In genomic region chrX:2368042-2368814, ce11 we compare ENCODE assay signal across 4 worm cellular contexts.
A peak's percentile ranks its signal among the peaks of the same experiment; 100 is the strongest.
TF ChIP-seq lines count a peak whose summit lies in the region.

No protein-coding gene starts in this region.

TF ChIP-seq in whole organism, L2 larva, 48 proteins besides CTCF, POLR2A, EP300 and RAD21 (continues in another document):
- TF ChIP-seq lsy-2 (tag; optimal IDR thresholded peaks at IDR 0.05; lab: Kevin White, UChicago), result no peak
- no peak for TF ChIP-seq elt-3 (tag; optimal IDR thresholded peaks at IDR 0.05; lab: Kevin White, UChicago)
- TF ChIP-seq lin-39 (tag; optimal IDR thresholded peaks at IDR 0.05; lab: Kevin White, UChicago), result no peak
- TF ChIP-seq nhr-6 (tag; optimal IDR thresholded peaks at IDR 0.05; lab: Kevin White, UChicago), result no peak
- TF ChIP-seq ceh-16 (tag; optimal IDR thresholded peaks at IDR 0.05; lab: Kevin White, UChicago), result no peak
- TF ChIP-seq fos-1 (tag; optimal IDR thresholded peaks at IDR 0.05; lab: Kevin White, UChicago), result no peak
- peak; percentile 83 for TF ChIP-seq nhr-25 (tag; optimal IDR thresholded peaks at IDR 0.05; lab: Kevin White, UChicago)
- no peak for TF ChIP-seq ceh-82 (tag; optimal IDR thresholded peaks at IDR 0.05; lab: Kevin White, UChicago)
- no peak for TF ChIP-seq nhr-237 (tag; optimal IDR thresholded peaks at IDR 0.05; lab: Kevin White, UChicago)
- TF ChIP-seq sma-9 (GFP tag; optimal IDR thresholded peaks at IDR 0.05; lab: Kevin White, UChicago), result peak; percentile 47
- TF ChIP-seq sma-9 (tag; optimal IDR thresholded peaks at IDR 0.05; lab: Kevin White, UChicago), result no peak
- no peak for TF ChIP-seq lin-11 (tag; optimal IDR thresholded peaks at IDR 0.05; lab: Kevin White, UChicago)
- no peak for TF ChIP-seq sma-3 (GFP tag; optimal IDR thresholded peaks at IDR 0.05; lab: Kevin White, UChicago)
- TF ChIP-seq snpc-4 (tag; optimal IDR thresholded peaks at IDR 0.05; lab: Kevin White, UChicago), result no peak
- no peak for TF ChIP-seq nhr-77 (tag; optimal IDR thresholded peaks at IDR 0.05; lab: Kevin White, UChicago)
- TF ChIP-seq aly-2 (tag; optimal IDR thresholded peaks at IDR 0.05; lab: Kevin White, UChicago), result no peak
- no peak for TF ChIP-seq mdl-1 (tag; optimal IDR thresholded peaks at IDR 0.05; lab: Kevin White, UChicago)
- no peak for TF ChIP-seq zag-1 (tag; optimal IDR thresholded peaks at IDR 0.05; lab: Kevin White, UChicago)
- no peak for TF ChIP-seq egl-27 (tag; optimal IDR thresholded peaks at IDR 0.05; lab: Kevin White, UChicago)
- TF ChIP-seq ztf-1 (GFP tag; conservative IDR thresholded peaks at IDR 0.05; lab: Robert Waterston, UW), result no peak
- TF ChIP-seq mab-5 (tag; optimal IDR thresholded peaks at IDR 0.05; lab: Kevin White, UChicago), result no peak
- no peak for TF ChIP-seq nhr-21 (tag; optimal IDR thresholded peaks at IDR 0.05; lab: Kevin White, UChicago)
- TF ChIP-seq gmeb-1 (tag; optimal IDR thresholded peaks at IDR 0.05; lab: Kevin White, UChicago), result no peak
- no peak for TF ChIP-seq mbf-1 (tag; optimal IDR thresholded peaks at IDR 0.05; lab: Kevin White, UChicago)
- no peak for TF ChIP-seq ama-1 (optimal IDR thresholded peaks at IDR 0.05; lab: Kevin White, UChicago)

TF ChIP-seq in whole organism, L4 larva, 104 proteins besides CTCF, POLR2A, EP300 and RAD21 (continues in another document):
- no peak for TF ChIP-seq ceh-20 (GFP tag; IDR thresholded peaks at IDR 0.05; lab: Robert Waterston, UW)
- no peak for TF ChIP-seq lir-3 (tag; optimal IDR thresholded peaks at IDR 0.05; lab: Kevin White, UChicago)
- TF ChIP-seq D1046.2 (GFP tag; IDR thresholded peaks at IDR 0.05; lab: Robert Waterston, UW), result no peak
- peak; percentile 74 for TF ChIP-seq nhr-25 (tag; optimal IDR thresholded peaks at IDR 0.05; lab: Kevin White, UChicago; ENCODE audit: borderline replicate concordance, insufficient read depth)
- no peak for TF ChIP-seq fkh-10 (GFP tag; optimal IDR thresholded peaks at IDR 0.05; lab: Kevin White, UChicago)
- no peak for TF ChIP-seq madf-5 (GFP tag; IDR thresholded peaks at IDR 0.05; lab: Robert Waterston, UW)
- no peak for TF ChIP-seq snpc-1.2 (GFP tag; IDR thresholded peaks at IDR 0.05; lab: Robert Waterston, UW)
- TF ChIP-seq ceh-82 (tag; optimal IDR thresholded peaks at IDR 0.05; lab: Kevin White, UChicago), result no peak
- peak in 1 of 2 experiments; percentile 15 for TF ChIP-seq lsy-2 (tag; optimal IDR thresholded peaks at IDR 0.05; lab: Kevin White, UChicago)
- TF ChIP-seq F44E2.7 (GFP tag; IDR thresholded peaks at IDR 0.05; lab: Robert Waterston, UW), result no peak
- TF ChIP-seq attf-4 (tag; optimal IDR thresholded peaks at IDR 0.05; lab: Kevin White, UChicago), result no peak
- no peak for TF ChIP-seq sdz-12 (GFP tag; optimal IDR thresholded peaks at IDR 0.05; lab: Kevin White, UChicago)
- no peak for TF ChIP-seq Y48G9A.11 (GFP tag; IDR thresholded peaks at IDR 0.05; lab: Robert Waterston, UW)
- no peak for TF ChIP-seq dmd-9 (GFP tag; IDR thresholded peaks at IDR 0.05; lab: Robert Waterston, UW)
- no peak for TF ChIP-seq daf-19 (GFP tag; conservative IDR thresholded peaks at IDR 0.05; lab: Robert Waterston, UW)
- no peak for TF ChIP-seq nhr-77 (tag; optimal IDR thresholded peaks at IDR 0.05; lab: Kevin White, UChicago)
- TF ChIP-seq ceh-28 (tag; optimal IDR thresholded peaks at IDR 0.05; lab: Kevin White, UChicago), result no peak
- TF ChIP-seq ceh-44 (GFP tag; IDR thresholded peaks at IDR 0.05; lab: Robert Waterston, UW), result no peak
- TF ChIP-seq saeg-2 (GFP tag; IDR thresholded peaks at IDR 0.05; lab: Robert Waterston, UW), result no peak
- TF ChIP-seq ztf-7 (tag; optimal IDR thresholded peaks at IDR 0.05; lab: Kevin White, UChicago), result no peak
- no peak for TF ChIP-seq ceh-32 (tag; optimal IDR thresholded peaks at IDR 0.05; lab: Kevin White, UChicago; ENCODE audit: poor library complexity)
- no peak for TF ChIP-seq Y105C5A.15 (GFP tag; IDR thresholded peaks at IDR 0.05; lab: Robert Waterston, UW)
- TF ChIP-seq cey-2 (tag; optimal IDR thresholded peaks at IDR 0.05; lab: Kevin White, UChicago; ENCODE audit: borderline replicate concordance, insufficient read depth), result no peak
- TF ChIP-seq jun-1 (tag; optimal IDR thresholded peaks at IDR 0.05; lab: Kevin White, UChicago), result no peak
- TF ChIP-seq nhr-28 (tag; optimal IDR thresholded peaks at IDR 0.05; lab: Kevin White, UChicago), result peak; percentile 42

TF ChIP-seq in whole organism, late embryonic, 69 proteins besides CTCF, POLR2A, EP300 and RAD21:
- peak; percentile 20 for TF ChIP-seq tbx-2 (tag; optimal IDR thresholded peaks at IDR 0.05; lab: Kevin White, UChicago)
- peak; percentile 11 for TF ChIP-seq nfya-1 (tag; optimal IDR thresholded peaks at IDR 0.05; lab: Kevin White, UChicago)
- no peak for TF ChIP-seq unc-55 (GFP tag; optimal IDR thresholded peaks at IDR 0.05; lab: Kevin White, UChicago)
- no peak for TF ChIP-seq pat-9 (tag; optimal IDR thresholded peaks at IDR 0.05; lab: Kevin White, UChicago)
- no peak for TF ChIP-seq ceh-2 (tag; optimal IDR thresholded peaks at IDR 0.05; lab: Kevin White, UChicago)
- TF ChIP-seq sox-2 (GFP tag; IDR thresholded peaks at IDR 0.05; lab: Robert Waterston, UW), result no peak
- no peak for TF ChIP-seq ztf-16 (tag; optimal IDR thresholded peaks at IDR 0.05; lab: Kevin White, UChicago)
- TF ChIP-seq sdc-2 (tag; optimal IDR thresholded peaks at IDR 0.05; lab: Kevin White, UChicago), result peak; percentile 23
- no peak for TF ChIP-seq sox-4 (tag; optimal IDR thresholded peaks at IDR 0.05; lab: Kevin White, UChicago)
- no peak for TF ChIP-seq ceh-30 (tag; optimal IDR thresholded peaks at IDR 0.05; lab: Kevin White, UChicago)
- TF ChIP-seq ttx-3 (tag; optimal IDR thresholded peaks at IDR 0.05; lab: Kevin White, UChicago), result no peak
- no peak for TF ChIP-seq C38D4.7 (GFP tag; optimal IDR thresholded peaks at IDR 0.05; lab: Kevin White, UChicago)
- peak; percentile 7 for TF ChIP-seq T23F11.4 (GFP tag; optimal IDR thresholded peaks at IDR 0.05; lab: Kevin White, UChicago)
- no peak for TF ChIP-seq madf-2 (tag; optimal IDR thresholded peaks at IDR 0.05; lab: Kevin White, UChicago)
- peak; percentile 15 for TF ChIP-seq pha-2 (tag; optimal IDR thresholded peaks at IDR 0.05; lab: Kevin White, UChicago)
- no peak for TF ChIP-seq dmd-4 (tag; optimal IDR thresholded peaks at IDR 0.05; lab: Kevin White, UChicago; ENCODE audit: borderline replicate concordance)
- TF ChIP-seq npax-4 (tag; optimal IDR thresholded peaks at IDR 0.05; lab: Kevin White, UChicago), result no peak
- TF ChIP-seq ama-1 (optimal IDR thresholded peaks at IDR 0.05; lab: Kevin White, UChicago), result no peak
- peak; percentile 24 for TF ChIP-seq ref-2 (tag; optimal IDR thresholded peaks at IDR 0.05; lab: Kevin White, UChicago)
- TF ChIP-seq ceh-34 (tag; optimal IDR thresholded peaks at IDR 0.05; lab: Kevin White, UChicago), result peak; percentile 16
- peak; percentile 7 for TF ChIP-seq ceh-18 (tag; optimal IDR thresholded peaks at IDR 0.05; lab: Kevin White, UChicago)
- no peak for TF ChIP-seq dve-1 (tag; optimal IDR thresholded peaks at IDR 0.05; lab: Kevin White, UChicago)

TF ChIP-seq in whole organism, mixed stage, embryonic, 35 proteins besides CTCF, POLR2A, EP300 and RAD21 (continues in another document):
- peak; percentile 10 for TF ChIP-seq sem-2 (GFP tag; optimal IDR thresholded peaks at IDR 0.05; lab: Kevin White, UChicago)
- TF ChIP-seq zip-8 (tag; optimal IDR thresholded peaks at IDR 0.05; lab: Kevin White, UChicago), result no peak
- TF ChIP-seq elt-3 (tag; optimal IDR thresholded peaks at IDR 0.05; lab: Kevin White, UChicago), result no peak
- no peak for TF ChIP-seq ceh-43 (GFP tag; optimal IDR thresholded peaks at IDR 0.05; lab: Kevin White, UChicago)
- no peak for TF ChIP-seq ceh-83 (GFP tag; optimal IDR thresholded peaks at IDR 0.05; lab: Kevin White, UChicago)
- peak; percentile 51 for TF ChIP-seq mls-2 (tag; optimal IDR thresholded peaks at IDR 0.05; lab: Kevin White, UChicago)
- no peak for TF ChIP-seq snpc-4 (tag; optimal IDR thresholded peaks at IDR 0.05; lab: Kevin White, UChicago)
- TF ChIP-seq pha-4 (tag; optimal IDR thresholded peaks at IDR 0.05; lab: Kevin White, UChicago), result peak; percentile 80
- TF ChIP-seq nhr-28 (tag; optimal IDR thresholded peaks at IDR 0.05; lab: Kevin White, UChicago), result no peak
- TF ChIP-seq nhr-237 (tag; optimal IDR thresholded peaks at IDR 0.05; lab: Kevin White, UChicago), result no peak
- peak; percentile 54 for TF ChIP-seq mep-1 (tag; optimal IDR thresholded peaks at IDR 0.05; lab: Kevin White, UChicago)
- peak; percentile 15 for TF ChIP-seq M03D4.4 (tag; optimal IDR thresholded peaks at IDR 0.05; lab: Kevin White, UChicago)
- no peak for TF ChIP-seq blmp-1 (tag; optimal IDR thresholded peaks at IDR 0.05; lab: Kevin White, UChicago)
- TF ChIP-seq nhr-2 (tag; optimal IDR thresholded peaks at IDR 0.05; lab: Kevin White, UChicago), result peak; percentile 27
- TF ChIP-seq nhr-76 (tag; optimal IDR thresholded peaks at IDR 0.05; lab: Kevin White, UChicago), result no peak
- TF ChIP-seq mab-5 (tag; optimal IDR thresholded peaks at IDR 0.05; lab: Kevin White, UChicago), result no peak
- peak; percentile 56 for TF ChIP-seq ztf-11 (tag; optimal IDR thresholded peaks at IDR 0.05; lab: Kevin White, UChicago)
- TF ChIP-seq unc-62 (GFP tag; optimal IDR thresholded peaks at IDR 0.05; lab: Kevin White, UChicago), result no peak
- TF ChIP-seq ham-2 (GFP tag; optimal IDR thresholded peaks at IDR 0.05; lab: Kevin White, UChicago), result peak; percentile 18
- no peak for TF ChIP-seq lin-32 (GFP tag; optimal IDR thresholded peaks at IDR 0.05; lab: Kevin White, UChicago)
- peak; percentile 70 for TF ChIP-seq cnd-1 (tag; optimal IDR thresholded peaks at IDR 0.05; lab: Kevin White, UChicago)
- no peak for TF ChIP-seq hlh-1 (tag; optimal IDR thresholded peaks at IDR 0.05; lab: Kevin White, UChicago)
- TF ChIP-seq sptf-1 (tag; optimal IDR thresholded peaks at IDR 0.05; lab: Kevin White, UChicago), result peak; percentile 16
- no peak for TF ChIP-seq bed-3 (GFP tag; optimal IDR thresholded peaks at IDR 0.05; lab: Kevin White, UChicago)
- no peak for TF ChIP-seq lin-13 (tag; optimal IDR thresholded peaks at IDR 0.05; lab: Kevin White, UChicago)
- no peak for TF ChIP-seq elt-1 (tag; optimal IDR thresholded peaks at IDR 0.05; lab: Kevin White, UChicago; ENCODE audit: borderline replicate concordance, insufficient read depth)
- no peak for TF ChIP-seq ces-1 (GFP tag; optimal IDR thresholded peaks at IDR 0.05; lab: Kevin White, UChicago)
- TF ChIP-seq unc-120 (tag; optimal IDR thresholded peaks at IDR 0.05; lab: Kevin White, UChicago; ENCODE audit: poor library complexity, severe bottlenecking), result peak; percentile 16
- TF ChIP-seq drap-1 (GFP tag; optimal IDR thresholded peaks at IDR 0.05; lab: Kevin White, UChicago), result peak; percentile 49
- no peak for TF ChIP-seq tbx-8 (GFP tag; optimal IDR thresholded peaks at IDR 0.05; lab: Kevin White, UChicago)
- no peak for TF ChIP-seq unc-39 (tag; optimal IDR thresholded peaks at IDR 0.05; lab: Kevin White, UChicago)
- no peak for TF ChIP-seq flh-1 (GFP tag; optimal IDR thresholded peaks at IDR 0.05; lab: Kevin White, UChicago)
- TF ChIP-seq ceh-39 (tag; optimal IDR thresholded peaks at IDR 0.05; lab: Kevin White, UChicago), result peak; percentile 75
- no peak for TF ChIP-seq lsy-2 (tag; optimal IDR thresholded peaks at IDR 0.05; lab: Kevin White, UChicago)
